ENCODE assay signal across 5 fruit fly cellular contexts in the genomic region with DNA sequence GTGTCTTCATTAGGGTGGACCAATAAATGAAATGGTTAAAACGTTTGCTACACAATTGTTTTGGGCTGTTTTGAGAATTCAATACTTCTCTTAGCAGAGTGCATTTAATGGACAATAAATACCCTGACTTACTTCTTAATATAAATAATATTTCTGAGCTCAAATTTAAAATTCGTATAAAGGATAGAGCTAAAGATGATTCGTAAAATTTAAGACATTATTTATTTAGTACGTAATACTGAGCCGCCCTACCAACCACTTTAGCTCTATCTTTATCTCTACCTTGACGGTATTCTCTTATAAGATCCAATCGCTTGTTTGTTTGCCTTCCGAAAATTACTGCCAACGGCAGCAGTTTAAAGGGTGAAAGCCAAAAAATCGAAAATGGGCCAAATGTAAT.
TF ChIP-seq lines count a peak whose summit lies in the region.

No protein-coding gene starts in this region.

- peak; percentile 7 for TF ChIP-seq CTCF in whole organism, embryonic (GFP tag; optimal IDR thresholded peaks at IDR 0.05; lab: Kevin White, UChicago)

TF ChIP-seq in whole organism, adult, 20 proteins besides CTCF, POLR2A, EP300 and RAD21 (continues in another document):
- TF ChIP-seq CG7045 (GFP tag; optimal IDR thresholded peaks at IDR 0.05; lab: Kevin White, UChicago) (no peak), pad (GFP tag; optimal IDR thresholded peaks at IDR 0.05; lab: Kevin White, UChicago) (no peak), CG5204 (GFP tag; optimal IDR thresholded peaks at IDR 0.05; lab: Kevin White, UChicago) (peak; percentile 64), cic (GFP tag; optimal IDR thresholded peaks at IDR 0.05; lab: Kevin White, UChicago) (no peak), CG12768 (GFP tag; optimal IDR thresholded peaks at IDR 0.05; lab: Kevin White, UChicago) (no peak), tj (GFP tag; optimal IDR thresholded peaks at IDR 0.05; lab: Kevin White, UChicago) (peak; percentile 53), Crg-1 (GFP tag; optimal IDR thresholded peaks at IDR 0.05; lab: Kevin White, UChicago) (peak; percentile 47), bab1 (GFP tag; optimal IDR thresholded peaks at IDR 0.05; lab: Kevin White, UChicago) (peak; percentile 93), Clk (GFP tag; optimal IDR thresholded peaks at IDR 0.05; lab: Kevin White, UChicago) (no peak), cnc (optimal IDR thresholded peaks at IDR 0.05; lab: Kevin White, UChicago) (no peak), toe (GFP tag; optimal IDR thresholded peaks at IDR 0.05; lab: Kevin White, UChicago) (peak; percentile 36), kay (GFP tag; lab: Kevin White, UChicago; ENCODE audit: borderline replicate concordance) (peak; percentile 49), CG11617 (GFP tag; optimal IDR thresholded peaks at IDR 0.05; lab: Kevin White, UChicago) (peak; percentile 66), ovo (GFP tag; optimal IDR thresholded peaks at IDR 0.05; lab: Kevin White, UChicago) (no peak), CG14711 (tag; optimal IDR thresholded peaks at IDR 0.05; lab: Kevin White, UChicago) (peak; percentile 57), CG33017 (tag; optimal IDR thresholded peaks at IDR 0.05; lab: Kevin White, UChicago) (peak; percentile 72), CG1620 (GFP tag; optimal IDR thresholded peaks at IDR 0.05; lab: Kevin White, UChicago) (peak; percentile 64)

TF ChIP-seq in whole organism, embryonic, 481 proteins besides CTCF, POLR2A, EP300 and RAD21 (continues in another document):
- TF ChIP-seq chn (GFP tag; optimal IDR thresholded peaks at IDR 0.05; lab: Kevin White, UChicago), result peak; percentile 45
- TF ChIP-seq CG12769 (tag; optimal IDR thresholded peaks at IDR 0.05; lab: Kevin White, UChicago), result peak; percentile 82
- no peak for TF ChIP-seq Opbp (GFP tag; IDR thresholded peaks at IDR 0.05; lab: Robert Waterston, UW; ENCODE audit: partially characterized antibody)
- no peak for TF ChIP-seq tll (GFP tag; optimal IDR thresholded peaks at IDR 0.05; lab: Kevin White, UChicago)
- no peak for TF ChIP-seq Dbx (GFP tag; IDR thresholded peaks at IDR 0.05; lab: Robert Waterston, UW)
- no peak for TF ChIP-seq hbn (GFP tag; IDR thresholded peaks at IDR 0.05; lab: Robert Waterston, UW; ENCODE audit: partially characterized antibody)
- peak; percentile 88 for TF ChIP-seq CG12299 (tag; optimal IDR thresholded peaks at IDR 0.05; lab: Kevin White, UChicago)
- peak; percentile 36 for TF ChIP-seq CG12744 (GFP tag; optimal IDR thresholded peaks at IDR 0.05; lab: Kevin White, UChicago)
- no peak for TF ChIP-seq cad (GFP tag; optimal IDR thresholded peaks at IDR 0.05; lab: Kevin White, UChicago)
- TF ChIP-seq pum (GFP tag; optimal IDR thresholded peaks at IDR 0.05; lab: Kevin White, UChicago), result peak; percentile 29
- TF ChIP-seq MTF-1 (GFP tag; optimal IDR thresholded peaks at IDR 0.05; lab: Kevin White, UChicago; ENCODE audit: borderline replicate concordance), result peak; percentile 47
- TF ChIP-seq Oli (tag; optimal IDR thresholded peaks at IDR 0.05; lab: Kevin White, UChicago), result peak; percentile 91
- 0 out of 2 replicates have a peak, but pooled peaks have one; percentile 27 for TF ChIP-seq ranshi (GFP tag; IDR thresholded peaks at IDR 0.05; lab: Robert Waterston, UW)
- peak; percentile 78 for TF ChIP-seq CG11723 (GFP tag; optimal IDR thresholded peaks at IDR 0.05; lab: Kevin White, UChicago)
- TF ChIP-seq Eip74EF (GFP tag; optimal IDR thresholded peaks at IDR 0.05; lab: Kevin White, UChicago), result peak in 1 of 2 experiments; percentile 65
- no peak for TF ChIP-seq Stat92E (GFP tag; optimal IDR thresholded peaks at IDR 0.05; lab: Kevin White, UChicago)

TF ChIP-seq in whole organism, prepupa, 60 proteins besides CTCF, POLR2A, EP300 and RAD21 (continues in another document):
- TF ChIP-seq CG11294 (GFP tag; IDR thresholded peaks at IDR 0.05; lab: Robert Waterston, UW) (peak; percentile 57), Blimp-1 (GFP tag; optimal IDR thresholded peaks at IDR 0.05; lab: Kevin White, UChicago) (no peak), CG9139 (GFP tag; optimal IDR thresholded peaks at IDR 0.05; lab: Kevin White, UChicago) (peak; percentile 74), Hr4 (GFP tag; optimal IDR thresholded peaks at IDR 0.05; lab: Kevin White, UChicago) (peak; percentile 86), CG4318 (GFP tag; optimal IDR thresholded peaks at IDR 0.05; lab: Kevin White, UChicago) (peak; percentile 65), Smox (GFP tag; optimal IDR thresholded peaks at IDR 0.05; lab: Kevin White, UChicago) (peak; percentile 78), CG8319 (GFP tag; optimal IDR thresholded peaks at IDR 0.05; lab: Kevin White, UChicago) (peak; percentile 80), Hr38 (GFP tag; optimal IDR thresholded peaks at IDR 0.05; lab: Kevin White, UChicago) (no peak), Eip78C (GFP tag; lab: Kevin White, UChicago) (peak; percentile 95), CG6808 (GFP tag; optimal IDR thresholded peaks at IDR 0.05; lab: Kevin White, UChicago) (peak; percentile 74), esn (GFP tag; optimal IDR thresholded peaks at IDR 0.05; lab: Kevin White, UChicago) (peak; percentile 84), CG15336 (GFP tag; IDR thresholded peaks at IDR 0.05; lab: Robert Waterston, UW) (peak; percentile 93), Ets96B (tag; optimal IDR thresholded peaks at IDR 0.05; lab: Kevin White, UChicago) (peak; percentile 76), fd59A (GFP tag; optimal IDR thresholded peaks at IDR 0.05; lab: Kevin White, UChicago) (peak; percentile 81), CG3032 (tag; optimal IDR thresholded peaks at IDR 0.05; lab: Kevin White, UChicago) (peak; percentile 78), CG11902 (GFP tag; optimal IDR thresholded peaks at IDR 0.05; lab: Kevin White, UChicago) (peak; percentile 32), CG11762 (GFP tag; optimal IDR thresholded peaks at IDR 0.05; lab: Kevin White, UChicago; ENCODE audit: insufficient read depth) (peak; percentile 61), Sox14 (GFP tag; optimal IDR thresholded peaks at IDR 0.05; lab: Kevin White, UChicago) (peak; percentile 85)

TF ChIP-seq in whole organism, pupa, 21 proteins besides CTCF, POLR2A, EP300 and RAD21 (continues in another document):
- TF ChIP-seq Ets98B (GFP tag; IDR thresholded peaks at IDR 0.05; lab: Robert Waterston, UW) (peak; percentile 73), CG13204 (GFP tag; optimal IDR thresholded peaks at IDR 0.05; lab: Kevin White, UChicago) (peak; percentile 58), fd96Ca (GFP tag; IDR thresholded peaks at IDR 0.05; lab: Robert Waterston, UW) (0 out of 3 replicates have a peak, but pooled peaks have one; percentile 30), Snoo (tag; optimal IDR thresholded peaks at IDR 0.05; lab: Kevin White, UChicago) (peak; percentile 77), CG9948 (tag; optimal IDR thresholded peaks at IDR 0.05; lab: Kevin White, UChicago) (peak; percentile 85), Pif1B (GFP tag; optimal IDR thresholded peaks at IDR 0.05; lab: Kevin White, UChicago) (peak; percentile 75), CG32121 (GFP tag; IDR thresholded peaks at IDR 0.05; lab: Robert Waterston, UW) (peak; percentile 59; the same call in 1 of the 2 replicates), EcR (GFP tag; optimal IDR thresholded peaks at IDR 0.05; lab: Kevin White, UChicago) (no peak), CG8159 (tag; optimal IDR thresholded peaks at IDR 0.05; lab: Kevin White, UChicago) (peak; percentile 97), CG14655 (GFP tag; optimal IDR thresholded peaks at IDR 0.05; lab: Kevin White, UChicago) (peak; percentile 72), CG10348 (GFP tag; IDR thresholded peaks at IDR 0.05; lab: Robert Waterston, UW) (0 out of 2 replicates have a peak, but pooled peaks have one; percentile 15), gl (tag; optimal IDR thresholded peaks at IDR 0.05; lab: Kevin White, UChicago) (peak; percentile 53), CG12605 (GFP tag; IDR thresholded peaks at IDR 0.05; lab: Robert Waterston, UW) (peak; percentile 83), CG15710 (tag; optimal IDR thresholded peaks at IDR 0.05; lab: Kevin White, UChicago) (peak; percentile 88), CG17806 (tag; optimal IDR thresholded peaks at IDR 0.05; lab: Kevin White, UChicago) (peak; percentile 70), CG4496 (GFP tag; IDR thresholded peaks at IDR 0.05; lab: Robert Waterston, UW) (peak; percentile 87), Pif1A (GFP tag; optimal IDR thresholded peaks at IDR 0.05; lab: Kevin White, UChicago) (peak; percentile 80), rn (GFP tag; IDR thresholded peaks at IDR 0.05; lab: Robert Waterston, UW) (peak; percentile 39; the same call in 1 of the 2 replicates), D1 (tag; optimal IDR thresholded peaks at IDR 0.05; lab: Kevin White, UChicago) (peak; percentile 35)

TF ChIP-seq in whole organism, wandering third instar larva, 38 proteins besides CTCF, POLR2A, EP300 and RAD21 (continues in another document):
- TF ChIP-seq dsf (GFP tag; optimal IDR thresholded peaks at IDR 0.05; lab: Kevin White, UChicago; ENCODE audit: borderline replicate concordance) (no peak), rgr (GFP tag; optimal IDR thresholded peaks at IDR 0.05; lab: Kevin White, UChicago) (peak; percentile 85), HLH106 (tag; optimal IDR thresholded peaks at IDR 0.05; lab: Kevin White, UChicago) (peak; percentile 60), psq (GFP tag; optimal IDR thresholded peaks at IDR 0.05; lab: Kevin White, UChicago) (peak; percentile 52), usp (GFP tag; optimal IDR thresholded peaks at IDR 0.05; lab: Kevin White, UChicago) (no peak), dl (GFP tag; optimal IDR thresholded peaks at IDR 0.05; lab: Kevin White, UChicago; ENCODE audit: insufficient read depth in 1 of 2, partially characterized antibody in 2 of 2) (no peak), Sp1 (GFP tag; optimal IDR thresholded peaks at IDR 0.05; lab: Kevin White, UChicago) (peak; percentile 58), N (GFP tag; optimal IDR thresholded peaks at IDR 0.05; lab: Kevin White, UChicago) (no peak), Vsx2 (GFP tag; optimal IDR thresholded peaks at IDR 0.05; lab: Kevin White, UChicago; ENCODE audit: partially characterized antibody) (no peak), jim (GFP tag; optimal IDR thresholded peaks at IDR 0.05; lab: Kevin White, UChicago) (no peak), h (GFP tag; optimal IDR thresholded peaks at IDR 0.05; lab: Kevin White, UChicago) (peak; percentile 67), Dif (GFP tag; optimal IDR thresholded peaks at IDR 0.05; lab: Kevin White, UChicago; ENCODE audit: partially characterized antibody) (no peak), Myc (optimal IDR thresholded peaks at IDR 0.05; lab: Kevin White, UChicago) (no peak), Hr78 (GFP tag; optimal IDR thresholded peaks at IDR 0.05; lab: Kevin White, UChicago) (no peak), tai (GFP tag; optimal IDR thresholded peaks at IDR 0.05; lab: Kevin White, UChicago) (peak; percentile 39), fru (GFP tag; optimal IDR thresholded peaks at IDR 0.05; lab: Kevin White, UChicago) (peak; percentile 73), Dfd (GFP tag; optimal IDR thresholded peaks at IDR 0.05; lab: Kevin White, UChicago) (no peak), Rel (GFP tag; optimal IDR thresholded peaks at IDR 0.05; lab: Kevin White, UChicago) (no peak), Rel (tag; optimal IDR thresholded peaks at IDR 0.05; lab: Kevin White, UChicago) (no peak), CG32264 (GFP tag; optimal IDR thresholded peaks at IDR 0.05; lab: Kevin White, UChicago) (no peak), sv (GFP tag; optimal IDR thresholded peaks at IDR 0.05; lab: Kevin White, UChicago) (peak; percentile 65), CG9705 (GFP tag; optimal IDR thresholded peaks at IDR 0.05; lab: Kevin White, UChicago) (no peak)
